Worm (Caenorhabditis elegans) whole organism, early embryonic: ENCODE results near the gene M01E10.3.

Experiments
- B0310.2 ChIP-seq: sonication (generic microtip); optimal IDR thresholded peaks from 2 replicates; lab custom pipeline; 2016; ENCODE audit warnings: mild to moderate bottlenecking, missing genetic modification characterization, missing compliant biosample characterization
- F13C5.2 ChIP-seq: sonication (generic microtip); optimal IDR thresholded peaks from 2 replicates; lab custom pipeline; 2017; ENCODE audit warnings: mild to moderate bottlenecking, missing genetic modification characterization, inconsistent platforms, missing compliant biosample characterization
- aly-1 ChIP-seq: sonication (generic microtip); optimal IDR thresholded peaks from 2 replicates; lab custom pipeline; 2016; ENCODE audit warnings: missing genetic modification characterization, missing compliant biosample characterization
- ama-1 ChIP-seq: fragments of 150-350 bp; optimal IDR thresholded peaks from 2 replicates; lab custom pipeline; 2014
- ets-7 ChIP-seq: sonication (generic microtip); optimal IDR thresholded peaks from 2 replicates; lab custom pipeline; 2016; ENCODE audit warnings: missing genotype, missing genetic modification characterization, missing compliant biosample characterization
- flt-1 ChIP-seq: fragments of 200-800 bp; sonication (Bioruptor generic); IDR thresholded peaks from 2 replicates; pipeline ENCODE4 v1.3.6; 2022; ENCODE audit warnings: missing genetic modification characterization, missing compliant biosample characterization
- hmbx-1 ChIP-seq: sonication (generic microtip); optimal IDR thresholded peaks from 2 replicates; lab custom pipeline; 2016; ENCODE audit warnings: mild to moderate bottlenecking, missing genetic modification characterization, missing compliant biosample characterization
- hmg-4 ChIP-seq: fragments of 200-800 bp; sonication (Bioruptor generic); optimal IDR thresholded peaks from 2 replicates; lab custom pipeline; 2018; ENCODE audit warnings: mild to moderate bottlenecking, missing genetic modification characterization, missing compliant biosample characterization
- pes-1 ChIP-seq: fragments of 200-800 bp; sonication (Bioruptor generic); IDR thresholded peaks from 2 replicates; pipeline ENCODE4 v1.3.6; 2022; ENCODE audit warnings: missing genetic modification reagents, missing genetic modification characterization, missing compliant biosample characterization
- scrt-1 ChIP-seq: fragments of 200-800 bp; sonication (Bioruptor generic); IDR thresholded peaks from 2 replicates; pipeline ENCODE4 v1.3.6; 2022; ENCODE audit warnings: missing genetic modification characterization, missing compliant biosample characterization
- sea-1 ChIP-seq: fragments of 200-800 bp; sonication (Bioruptor generic); conservative IDR thresholded peaks from 2 replicates; pipeline ENCODE4 v1.3.6; 2022; ENCODE audit warnings: missing genetic modification characterization, missing compliant biosample characterization
- tbx-11 ChIP-seq: fragments of 200-800 bp; sonication (Bioruptor generic); IDR thresholded peaks from 2 replicates; pipeline ENCODE4 v1.3.6; 2022; ENCODE audit warnings: missing genetic modification characterization, missing compliant biosample characterization
- tbx-37 ChIP-seq: fragments of 200-800 bp; sonication (Bioruptor generic); conservative IDR thresholded peaks from 2 replicates; pipeline ENCODE4 v1.3.6; 2022; ENCODE audit warnings: missing genetic modification reagents, missing genetic modification characterization, missing compliant biosample characterization

ce11 chrIII:2089453-2089852, 35.5 kb upstream of the M01E10.3 start:
- TF ChIP-seq flt-1 (GFP tag; lab: Robert Waterston, UW) (no peak), hmg-4 (GFP tag; lab: Kevin White, UChicago) (no peak), ama-1 (lab: Kevin White, UChicago) (no peak), tbx-37 (GFP tag; lab: Robert Waterston, UW) (no peak), hmbx-1 (tag; lab: Kevin White, UChicago) (no peak), sea-1 (GFP tag; lab: Robert Waterston, UW) (no peak), aly-1 (tag; lab: Kevin White, UChicago) (no peak), ets-7 (tag; lab: Kevin White, UChicago) (no peak), B0310.2 (tag; lab: Kevin White, UChicago) (no peak), pes-1 (GFP tag; lab: Robert Waterston, UW) (no peak), tbx-11 (no peak), F13C5.2 (tag; lab: Kevin White, UChicago) (no peak), scrt-1 (GFP tag; lab: Robert Waterston, UW) (no peak)
